Worm (Caenorhabditis elegans) whole organism, young adult: Measurements from ENCODE around the gene F29A7.8.

Source experiments
- B0035.1 ChIP-seq: sonication (generic microtip); optimal IDR thresholded peaks from 2 replicates; lab custom pipeline; 2016; ENCODE audit warnings: missing genetic modification characterization, mild to moderate bottlenecking, missing compliant biosample characterization, missing genotype, missing genetic modification reagents
- F37B4.10 ChIP-seq: fragments of 200-800 bp; sonication (Bioruptor generic); IDR thresholded peaks from 2 replicates; pipeline ENCODE4 v1.3.6; 2022; ENCODE audit warnings: missing genetic modification characterization, missing compliant biosample characterization
- F39B2.1 ChIP-seq: fragments of 200-800 bp; sonication (Bioruptor generic); IDR thresholded peaks from 2 replicates; pipeline ENCODE4 v1.3.6; 2022; ENCODE audit warnings: missing genetic modification reagents, missing genetic modification characterization, missing compliant biosample characterization
- F49E8.2 ChIP-seq: sonication (generic microtip); optimal IDR thresholded peaks from 3 replicates; lab custom pipeline; 2017; ENCODE audit warnings: missing genetic modification characterization, mild to moderate bottlenecking, missing compliant biosample characterization, antibody characterized with exemption, moderate library complexity; ENCODE audit not compliant: insufficient read depth
- F57C9.4 ChIP-seq: sonication (generic microtip); optimal IDR thresholded peaks from 2 replicates; lab custom pipeline; 2017; ENCODE audit warnings: mild to moderate bottlenecking, missing genetic modification characterization, missing compliant biosample characterization
- K12H6.12 ChIP-seq: fragments of 200-800 bp; sonication (Bioruptor generic); optimal IDR thresholded peaks from 2 replicates; lab custom pipeline; 2018; ENCODE audit warnings: mild to moderate bottlenecking, missing genetic modification characterization, missing compliant biosample characterization
- T26A5.8 ChIP-seq: sonication (generic microtip); optimal IDR thresholded peaks from 2 replicates; lab custom pipeline; 2016; ENCODE audit warnings: missing genetic modification characterization, missing compliant biosample characterization
- Y95B8A.8 ChIP-seq: fragments of 200-800 bp; sonication (Bioruptor generic); IDR thresholded peaks from 2 replicates; pipeline ENCODE4 v1.3.6; 2022; ENCODE audit warnings: missing genetic modification reagents, missing genetic modification characterization, missing compliant biosample characterization
- aptf-3 ChIP-seq: fragments of 200-800 bp; sonication (Bioruptor generic); IDR thresholded peaks from 2 replicates; pipeline ENCODE4 v1.3.6; 2022; ENCODE audit warnings: missing genetic modification characterization, missing compliant biosample characterization
- bed-1 ChIP-seq: fragments of 200-800 bp; sonication (Bioruptor generic); IDR thresholded peaks from 2 replicates; pipeline ENCODE4 v1.3.6; 2022; ENCODE audit warnings: missing genetic modification reagents, missing genetic modification characterization, missing compliant biosample characterization
- bed-2 ChIP-seq: fragments of 200-800 bp; sonication (Bioruptor generic); IDR thresholded peaks from 2 replicates; pipeline ENCODE4 v1.3.6; 2022; ENCODE audit warnings: missing genetic modification reagents, missing genetic modification characterization, missing compliant biosample characterization
- cebp-1 ChIP-seq, 2 experiments: fragments of 200-800 bp in 1 of 2; sonication (Bioruptor generic) in 1 of 2; sonication (generic microtip) in 1 of 2; IDR thresholded peaks in 1 of 2; optimal IDR thresholded peaks in 1 of 2; 2 replicates each; pipeline versions ENCODE4 v1.3.6 to Lab custom; 2017 to 2022; ENCODE audit warnings: missing compliant biosample characterization in 2 of 2, missing genetic modification characterization in 2 of 2, mild to moderate bottlenecking in 1 of 2, missing genetic modification reagents in 1 of 2, moderate library complexity in 1 of 2
- cebp-2 ChIP-seq: fragments of 200-800 bp; sonication (Bioruptor generic); IDR thresholded peaks from 2 replicates; pipeline ENCODE4 v1.3.6; 2022; ENCODE audit warnings: missing genetic modification characterization, missing compliant biosample characterization
- ceh-58 ChIP-seq: fragments of 200-800 bp; sonication (Bioruptor generic); IDR thresholded peaks from 2 replicates; pipeline ENCODE4 v1.3.6; 2022; ENCODE audit warnings: missing genetic modification characterization, missing compliant biosample characterization
- ceh-79 ChIP-seq: sonication (generic microtip); optimal IDR thresholded peaks from 2 replicates; lab custom pipeline; 2017; ENCODE audit warnings: mild to moderate bottlenecking, missing genetic modification characterization, missing compliant biosample characterization
- chd-7 ChIP-seq: sonication (generic microtip); optimal IDR thresholded peaks from 2 replicates; lab custom pipeline; 2016; ENCODE audit warnings: mild to moderate bottlenecking, missing genetic modification characterization, moderate library complexity, missing compliant biosample characterization
- dpff-1 ChIP-seq: sonication (generic microtip); optimal IDR thresholded peaks from 2 replicates; lab custom pipeline; 2017; ENCODE audit warnings: mild to moderate bottlenecking, missing genetic modification characterization, missing compliant biosample characterization
- efl-1 ChIP-seq: fragments of 150-350 bp; optimal IDR thresholded peaks from 2 replicates; lab custom pipeline; 2014; ENCODE audit warnings: missing biosample characterization, missing genetic modification reagents, missing genetic modification characterization
- egl-18 ChIP-seq: fragments of 200-800 bp; sonication (Bioruptor generic); IDR thresholded peaks from 2 replicates; pipeline ENCODE4 v1.3.6; 2022; ENCODE audit warnings: missing genetic modification reagents, missing genetic modification characterization, missing compliant biosample characterization
- egrh-3 ChIP-seq: fragments of 200-800 bp; sonication (Bioruptor generic); IDR thresholded peaks from 2 replicates; pipeline ENCODE4 v1.3.6; 2022; ENCODE audit warnings: missing genetic modification reagents, missing genetic modification characterization, missing compliant biosample characterization
- ekl-4 ChIP-seq: fragments of 200-800 bp; sonication (Bioruptor generic); IDR thresholded peaks from 2 replicates; pipeline ENCODE4 v1.3.6; 2022; ENCODE audit warnings: missing genetic modification reagents, missing genetic modification characterization, missing compliant biosample characterization
- fkh-3 ChIP-seq: sonication (generic microtip); optimal IDR thresholded peaks from 2 replicates; lab custom pipeline; 2016; ENCODE audit warnings: mild to moderate bottlenecking, missing genetic modification characterization, missing compliant biosample characterization
- gei-17 ChIP-seq: fragments of 200-800 bp; sonication (Bioruptor generic); optimal IDR thresholded peaks from 2 replicates; lab custom pipeline; 2018; ENCODE audit warnings: mild to moderate bottlenecking, missing genetic modification characterization, missing compliant biosample characterization
- him-1 ChIP-seq: sonication (generic microtip); optimal IDR thresholded peaks from 2 replicates; lab custom pipeline; 2016; ENCODE audit warnings: missing genotype, missing genetic modification reagents, missing genetic modification characterization, missing compliant biosample characterization
- hlh-12 ChIP-seq: sonication (generic microtip); optimal IDR thresholded peaks from 2 replicates; lab custom pipeline; 2016; ENCODE audit warnings: missing genetic modification characterization, missing compliant biosample characterization
- hlh-26 ChIP-seq: fragments of 200-800 bp; sonication (Bioruptor generic); conservative IDR thresholded peaks from 2 replicates; pipeline ENCODE4 v1.3.6; 2022; ENCODE audit warnings: missing genetic modification reagents, missing genetic modification characterization, missing compliant biosample characterization
- hmg-1.2 ChIP-seq: fragments of 200-800 bp; sonication (Bioruptor generic); IDR thresholded peaks from 2 replicates; pipeline ENCODE4 v1.3.6; 2022; ENCODE audit warnings: missing genetic modification reagents, missing genetic modification characterization, missing compliant biosample characterization
- hrde-1 ChIP-seq: sonication (generic microtip); optimal IDR thresholded peaks from 2 replicates; lab custom pipeline; 2016; ENCODE audit warnings: missing genetic modification characterization, mild to moderate bottlenecking, missing compliant biosample characterization, moderate library complexity, missing genotype, missing genetic modification reagents, borderline replicate concordance
- lin-35 ChIP-seq, 3 experiments: fragments of 150-350 bp in 2 of 3; sonication (generic microtip) in 1 of 3; optimal IDR thresholded peaks; 2 replicates each; lab custom pipeline; 2014 to 2018; ENCODE audit warnings: missing biosample characterization in 3 of 3, missing genetic modification characterization in 3 of 3, missing genetic modification reagents in 3 of 3
- lsl-1 ChIP-seq: fragments of 200-800 bp; sonication (Bioruptor generic); optimal IDR thresholded peaks from 2 replicates; lab custom pipeline; 2018; ENCODE audit warnings: mild to moderate bottlenecking, missing genetic modification characterization, moderate library complexity, missing compliant biosample characterization
- madf-3 ChIP-seq: fragments of 200-800 bp; sonication (Bioruptor generic); IDR thresholded peaks from 2 replicates; pipeline ENCODE4 v1.3.6; 2022; ENCODE audit warnings: missing genetic modification reagents, missing genetic modification characterization, missing compliant biosample characterization
- mel-28 ChIP-seq: sonication (generic microtip); optimal IDR thresholded peaks from 2 replicates; lab custom pipeline; 2016; ENCODE audit warnings: borderline replicate concordance, mild to moderate bottlenecking, missing genetic modification characterization, missing compliant biosample characterization
- mes-4 ChIP-seq: sonication (generic microtip); optimal IDR thresholded peaks from 2 replicates; lab custom pipeline; 2016; ENCODE audit warnings: missing genotype, missing genetic modification characterization, missing compliant biosample characterization
- nfya-2 ChIP-seq: fragments of 200-800 bp; sonication (Bioruptor generic); IDR thresholded peaks from 2 replicates; pipeline ENCODE4 v1.3.6; 2022; ENCODE audit warnings: missing genetic modification reagents, missing genetic modification characterization, missing compliant biosample characterization
- nhr-90 ChIP-seq: sonication (generic microtip); optimal IDR thresholded peaks from 2 replicates; lab custom pipeline; 2016; ENCODE audit warnings: missing genotype, mild to moderate bottlenecking, missing genetic modification characterization, missing compliant biosample characterization
- pbrm-1 ChIP-seq: fragments of 200-800 bp; sonication (Bioruptor generic); IDR thresholded peaks from 2 replicates; pipeline ENCODE4 v1.3.6; 2022; ENCODE audit warnings: missing genetic modification reagents, missing genetic modification characterization, missing compliant biosample characterization
- snpc-3.4 ChIP-seq: sonication (generic microtip); optimal IDR thresholded peaks from 2 replicates; lab custom pipeline; 2017; ENCODE audit warnings: missing genetic modification characterization, mild to moderate bottlenecking, missing compliant biosample characterization, antibody characterized with exemption, moderate library complexity, missing genotype, missing genetic modification reagents
- somi-1 ChIP-seq: fragments of 200-800 bp; sonication (Bioruptor generic); optimal IDR thresholded peaks from 2 replicates; lab custom pipeline; 2018; ENCODE audit warnings: mild to moderate bottlenecking, missing genetic modification characterization, missing compliant biosample characterization
- sptf-2 ChIP-seq: fragments of 200-800 bp; sonication (Bioruptor generic); optimal IDR thresholded peaks from 2 replicates; lab custom pipeline; 2018; ENCODE audit warnings: mild to moderate bottlenecking, missing genetic modification characterization, missing compliant biosample characterization
- unc-62 ChIP-seq: fragments of 150-350 bp; optimal IDR thresholded peaks from 2 replicates; lab custom pipeline; 2014; ENCODE audit warnings: missing biosample characterization, missing genetic modification reagents, missing genetic modification characterization
- zfh-2 ChIP-seq: fragments of 200-800 bp; sonication (Bioruptor generic); conservative IDR thresholded peaks from 2 replicates; pipeline ENCODE4 v1.3.6; 2022; ENCODE audit warnings: missing genetic modification reagents, missing genetic modification characterization, missing compliant biosample characterization
- ztf-22 ChIP-seq: fragments of 200-800 bp; sonication (Bioruptor generic); optimal IDR thresholded peaks from 2 replicates; lab custom pipeline; 2018; ENCODE audit warnings: mild to moderate bottlenecking, missing genetic modification characterization, moderate library complexity, missing compliant biosample characterization
- ztf-3 ChIP-seq: fragments of 200-800 bp; sonication (Bioruptor generic); optimal IDR thresholded peaks from 2 replicates; lab custom pipeline; 2018; ENCODE audit warnings: mild to moderate bottlenecking, missing genetic modification characterization, missing compliant biosample characterization

F29A7.8 gene

ce11 chrII:2735644-2736043 is 22.2 kb downstream of the F29A7.8 start (continued):
- TF ChIP-seq pbrm-1 (GFP tag; lab: Robert Waterston, UW) (peak; percentile 35; the same call in 1 of the 2 replicates), egrh-3 (GFP tag; lab: Robert Waterston, UW) (peak; percentile 72), hmg-1.2 (peak; percentile 55), zfh-2 (peak; percentile 43), him-1 (tag; lab: Kevin White, UChicago) (peak; percentile 59), hrde-1 (no peak), K12H6.12 (tag; lab: Kevin White, UChicago) (no peak), efl-1 (no peak), bed-2 (no peak), chd-7 (tag; lab: Kevin White, UChicago) (no peak)

- TF ChIP-seq K12H6.12 (tag; lab: Kevin White, UChicago) (no peak), lin-35 (GFP tag; optimal IDR thresholded peaks at IDR 0.05; lab: Kevin White, UChicago) (no peak), ztf-22 (no peak)
Observed at ce11 chrII:2735192-2735591, 22.7 kb downstream of the F29A7.8 start, which contains the start of gene wdr-31. Gene wdr-31, minus strand, starts transcription at chrII:2735292.

ce11 chrII:2734735-2735134 is 23.1 kb downstream of the F29A7.8 start:
- no peak for TF ChIP-seq bed-1 (GFP tag; lab: Robert Waterston, UW)
- TF ChIP-seq hmg-1.2 = peak; percentile 61; the same call in 1 of the 2 replicates
- peak; percentile 39; the same call in 1 of the 2 replicates for TF ChIP-seq zfh-2
- no peak for TF ChIP-seq cebp-1 (GFP tag; IDR thresholded peaks at IDR 0.05; lab: Robert Waterston, UW)
- TF ChIP-seq cebp-1 (tag; optimal IDR thresholded peaks at IDR 0.05; lab: Kevin White, UChicago) = peak; percentile 10
- 0 out of 2 replicates have a peak, but pooled peaks have one; percentile 12 for TF ChIP-seq cebp-2
- 0 out of 2 replicates have a peak, but pooled peaks have one; percentile 23 for TF ChIP-seq madf-3
- TF ChIP-seq gei-17 (GFP tag; lab: Kevin White, UChicago) = no peak
- TF ChIP-seq T26A5.8 (tag; lab: Kevin White, UChicago) = no peak
- no peak for TF ChIP-seq ceh-58 (GFP tag; lab: Robert Waterston, UW)
- TF ChIP-seq lsl-1 = no peak

- TF ChIP-seq F49E8.2 (tag; lab: Kevin White, UChicago) = no peak
- TF ChIP-seq sptf-2 (GFP tag; lab: Kevin White, UChicago) = no peak
- TF ChIP-seq somi-1 (GFP tag; lab: Kevin White, UChicago) = no peak
- TF ChIP-seq ztf-3 = no peak
- TF ChIP-seq F57C9.4 (tag; lab: Kevin White, UChicago) = no peak
- TF ChIP-seq hlh-12 (tag; lab: Kevin White, UChicago) = no peak
- TF ChIP-seq B0035.1 (tag; lab: Kevin White, UChicago) = no peak
- TF ChIP-seq nfya-2 (GFP tag; lab: Robert Waterston, UW) = no peak
- TF ChIP-seq ekl-4 (GFP tag; lab: Robert Waterston, UW) = no peak
- TF ChIP-seq mel-28 (tag; lab: Kevin White, UChicago) = no peak
- no peak for TF ChIP-seq nhr-90
Observed at ce11 chrII:2734266-2734665, 23.6 kb downstream of the F29A7.8 start.

ce11 chrII:2730647-2731046 is 27.2 kb downstream of the F29A7.8 start:
- TF ChIP-seq aptf-3 (GFP tag; lab: Robert Waterston, UW) (no peak), F37B4.10 (GFP tag; lab: Robert Waterston, UW) (no peak), egl-18 (GFP tag; lab: Robert Waterston, UW) (no peak), hlh-26 (GFP tag; lab: Robert Waterston, UW) (no peak), lsl-1 (no peak), unc-62 (no peak), snpc-3.4 (tag; lab: Kevin White, UChicago) (no peak), ekl-4 (GFP tag; lab: Robert Waterston, UW) (no peak), F39B2.1 (GFP tag; lab: Robert Waterston, UW) (no peak), dpff-1 (tag; lab: Kevin White, UChicago) (no peak), ztf-3 (no peak), egrh-3 (GFP tag; lab: Robert Waterston, UW) (no peak), fkh-3 (tag; lab: Kevin White, UChicago) (no peak), Y95B8A.8 (GFP tag; lab: Robert Waterston, UW) (no peak), mes-4 (tag; lab: Kevin White, UChicago) (no peak), ceh-79 (tag; lab: Kevin White, UChicago) (no peak)
